Worm (Caenorhabditis elegans) whole organism, late embryonic: ENCODE measurements around the gene clec-26.

Experiments used
- ama-1 ChIP-seq: fragments of 150-350 bp; optimal IDR thresholded peaks from 2 replicates; lab custom pipeline; 2014
- ceh-14 ChIP-seq: sonication (generic microtip); optimal IDR thresholded peaks from 2 replicates; lab custom pipeline; 2016; ENCODE audit warnings: missing genotype, missing genetic modification characterization, missing compliant biosample characterization
- ceh-18 ChIP-seq: sonication (generic microtip); optimal IDR thresholded peaks from 2 replicates; lab custom pipeline; 2016; ENCODE audit warnings: missing genetic modification characterization, missing compliant biosample characterization
- ceh-22 ChIP-seq: sonication (generic microtip); optimal IDR thresholded peaks from 2 replicates; lab custom pipeline; 2017; ENCODE audit warnings: missing biosample characterization, missing genetic modification characterization
- ceh-24 ChIP-seq: sonication (generic microtip); optimal IDR thresholded peaks from 2 replicates; lab custom pipeline; 2016; ENCODE audit warnings: mild to moderate bottlenecking, missing genetic modification characterization, missing compliant biosample characterization
- ceh-30 ChIP-seq: fragments of 150-350 bp; optimal IDR thresholded peaks from 2 replicates; lab custom pipeline; 2014; ENCODE audit warnings: missing biosample characterization, missing genetic modification characterization
- ceh-31 ChIP-seq: sonication (generic microtip); optimal IDR thresholded peaks from 2 replicates; lab custom pipeline; 2016; ENCODE audit warnings: missing genetic modification characterization, missing compliant biosample characterization
- ceh-34 ChIP-seq: sonication (generic microtip); optimal IDR thresholded peaks from 2 replicates; lab custom pipeline; 2016; ENCODE audit warnings: mild to moderate bottlenecking, missing genetic modification characterization, missing compliant biosample characterization
- ceh-45 ChIP-seq: fragments of 200-800 bp; sonication (Bioruptor generic); IDR thresholded peaks from 2 replicates; pipeline ENCODE4 v1.3.6; 2022; ENCODE audit warnings: missing genetic modification reagents, missing genetic modification characterization, missing compliant biosample characterization
- ceh-6 ChIP-seq: fragments of 200-800 bp; sonication (Bioruptor generic); optimal IDR thresholded peaks from 2 replicates; lab custom pipeline; 2018; ENCODE audit warnings: mild to moderate bottlenecking, missing genetic modification characterization, missing compliant biosample characterization
- che-1 ChIP-seq: sonication (generic microtip); optimal IDR thresholded peaks from 2 replicates; lab custom pipeline; 2016; ENCODE audit warnings: mild to moderate bottlenecking, missing genetic modification characterization, missing compliant biosample characterization
- elt-2 ChIP-seq: sonication (generic microtip); optimal IDR thresholded peaks from 2 replicates; lab custom pipeline; 2016; ENCODE audit warnings: missing genetic modification reagents, missing genetic modification characterization, missing compliant biosample characterization
- ets-4 ChIP-seq: sonication (generic microtip); optimal IDR thresholded peaks from 2 replicates; lab custom pipeline; 2016; ENCODE audit warnings: missing genetic modification characterization, missing compliant biosample characterization
- eyg-1 ChIP-seq: sonication (generic microtip); optimal IDR thresholded peaks from 2 replicates; lab custom pipeline; 2016; ENCODE audit warnings: missing genotype, missing genetic modification characterization, missing compliant biosample characterization
- fkh-10 ChIP-seq: fragments of 150-350 bp; optimal IDR thresholded peaks from 2 replicates; lab custom pipeline; 2014; ENCODE audit warnings: missing biosample characterization, missing genetic modification reagents, missing genetic modification characterization
- fkh-6 ChIP-seq: sonication (generic microtip); optimal IDR thresholded peaks from 2 replicates; lab custom pipeline; 2016; ENCODE audit warnings: missing genetic modification characterization, missing compliant biosample characterization
- hlh-13 ChIP-seq: fragments of 200-800 bp; sonication (Bioruptor generic); optimal IDR thresholded peaks from 2 replicates; lab custom pipeline; 2018; ENCODE audit warnings: mild to moderate bottlenecking, missing genetic modification characterization, missing compliant biosample characterization
- hlh-30 ChIP-seq: sonication (generic microtip); optimal IDR thresholded peaks from 2 replicates; lab custom pipeline; 2017; ENCODE audit warnings: antibody characterized with exemption, missing genetic modification characterization, missing compliant biosample characterization; ENCODE audit not compliant: insufficient read depth
- hlh-6 ChIP-seq: sonication (generic microtip); optimal IDR thresholded peaks from 2 replicates; lab custom pipeline; 2016; ENCODE audit warnings: missing genotype, missing genetic modification characterization, missing compliant biosample characterization
- hlh-8 ChIP-seq: sonication (generic microtip); optimal IDR thresholded peaks from 2 replicates; lab custom pipeline; 2016; ENCODE audit warnings: missing genotype, missing genetic modification characterization, missing compliant biosample characterization
- madf-2 ChIP-seq: sonication (generic microtip); optimal IDR thresholded peaks from 2 replicates; lab custom pipeline; 2017; ENCODE audit warnings: missing genetic modification characterization, missing compliant biosample characterization
- nfya-1 ChIP-seq: sonication (generic microtip); optimal IDR thresholded peaks from 2 replicates; lab custom pipeline; 2017; ENCODE audit warnings: missing genetic modification characterization, mild to moderate bottlenecking, missing compliant biosample characterization, antibody characterized with exemption, moderate library complexity
- nhr-232 ChIP-seq: sonication (generic microtip); optimal IDR thresholded peaks from 2 replicates; lab custom pipeline; 2016; ENCODE audit warnings: missing genetic modification characterization, missing compliant biosample characterization
- odd-2 ChIP-seq: sonication (generic microtip); optimal IDR thresholded peaks from 2 replicates; lab custom pipeline; 2017; ENCODE audit warnings: antibody characterized with exemption, mild to moderate bottlenecking, missing genetic modification characterization, missing compliant biosample characterization
- pat-9 ChIP-seq: fragments of 200-800 bp; sonication (Bioruptor generic); optimal IDR thresholded peaks from 2 replicates; lab custom pipeline; 2018; ENCODE audit warnings: mild to moderate bottlenecking, missing genetic modification characterization, moderate library complexity, missing compliant biosample characterization
- pax-1 ChIP-seq: fragments of 150-350 bp; optimal IDR thresholded peaks from 2 replicates; lab custom pipeline; 2014; ENCODE audit warnings: missing biosample characterization, missing genetic modification characterization
- pha-2 ChIP-seq: sonication (generic microtip); optimal IDR thresholded peaks from 2 replicates; lab custom pipeline; 2017; ENCODE audit warnings: mild to moderate bottlenecking, missing genetic modification characterization, missing compliant biosample characterization
- pros-1 ChIP-seq: fragments of 150-350 bp; optimal IDR thresholded peaks from 2 replicates; lab custom pipeline; 2014; ENCODE audit warnings: missing biosample characterization, missing genetic modification reagents, missing genetic modification characterization
- ref-2 ChIP-seq: sonication (generic microtip); optimal IDR thresholded peaks from 2 replicates; lab custom pipeline; 2016; ENCODE audit warnings: missing genetic modification characterization, missing compliant biosample characterization
- rnt-1 ChIP-seq: sonication (generic microtip); optimal IDR thresholded peaks from 2 replicates; lab custom pipeline; 2016; ENCODE audit warnings: missing genetic modification characterization, missing compliant biosample characterization
- sox-2 ChIP-seq: fragments of 200-800 bp; sonication (Bioruptor generic); IDR thresholded peaks from 2 replicates; pipeline ENCODE4 v1.3.6; 2022; ENCODE audit warnings: missing genetic modification reagents, missing genetic modification characterization, missing compliant biosample characterization
- tbx-2 ChIP-seq: sonication (generic microtip); optimal IDR thresholded peaks from 2 replicates; lab custom pipeline; 2016; ENCODE audit warnings: missing genetic modification characterization, missing compliant biosample characterization
- tbx-7 ChIP-seq: sonication (generic microtip); optimal IDR thresholded peaks from 2 replicates; lab custom pipeline; 2016; ENCODE audit warnings: missing genotype, missing genetic modification characterization, missing compliant biosample characterization
- ttx-3 ChIP-seq: sonication (generic microtip); optimal IDR thresholded peaks from 2 replicates; lab custom pipeline; 2016; ENCODE audit warnings: missing genetic modification reagents, missing genetic modification characterization, missing compliant biosample characterization
- unc-3 ChIP-seq, 2 experiments: fragments of 200-800 bp in 1 of 2; sonication (Bioruptor generic) in 1 of 2; sonication (generic microtip) in 1 of 2; conservative IDR thresholded peaks in 1 of 2; optimal IDR thresholded peaks in 1 of 2; 2 replicates each; pipeline versions ENCODE4 v1.3.6 to Lab custom; 2016 to 2022; ENCODE audit warnings: missing compliant biosample characterization in 2 of 2, missing genetic modification characterization in 2 of 2, missing genetic modification reagents in 1 of 2
- unc-55 ChIP-seq: sonication (generic microtip); optimal IDR thresholded peaks from 2 replicates; lab custom pipeline; 2017; ENCODE audit warnings: missing biosample characterization, missing genetic modification reagents, missing genetic modification characterization
- unc-86 ChIP-seq: sonication (generic microtip); optimal IDR thresholded peaks from 2 replicates; lab custom pipeline; 2016; ENCODE audit warnings: missing genetic modification characterization, missing compliant biosample characterization

The clec-26 gene

ce11 chrV:16833672-16834071 is 14.7 kb upstream of the clec-26 start:
- TF ChIP-seq hlh-13 (GFP tag; lab: Kevin White, UChicago) (no peak), ceh-30 (tag; lab: Kevin White, UChicago) (no peak), pha-2 (tag; lab: Kevin White, UChicago) (no peak), ttx-3 (tag; lab: Kevin White, UChicago) (no peak), nfya-1 (tag; lab: Kevin White, UChicago) (no peak), nhr-232 (tag; lab: Kevin White, UChicago) (no peak), elt-2 (tag; lab: Kevin White, UChicago) (no peak), unc-86 (tag; lab: Kevin White, UChicago) (no peak)
- TF ChIP-seq, all 69 proteins: peak for 0

- TF ChIP-seq odd-2 (tag; lab: Kevin White, UChicago) (no peak), ceh-6 (no peak), madf-2 (tag; lab: Kevin White, UChicago) (no peak), tbx-2 (tag; lab: Kevin White, UChicago) (no peak), hlh-6 (tag; lab: Kevin White, UChicago) (no peak), hlh-8 (tag; lab: Kevin White, UChicago) (no peak), rnt-1 (tag; lab: Kevin White, UChicago) (no peak), fkh-6 (tag; lab: Kevin White, UChicago) (no peak), pros-1 (tag; lab: Kevin White, UChicago) (no peak), nfya-1 (tag; lab: Kevin White, UChicago) (no peak), elt-2 (tag; lab: Kevin White, UChicago) (no peak), eyg-1 (tag; lab: Kevin White, UChicago) (no peak), ceh-30 (tag; lab: Kevin White, UChicago) (no peak), fkh-10 (GFP tag; lab: Kevin White, UChicago) (no peak), hlh-30 (tag; lab: Kevin White, UChicago) (no peak), ceh-34 (no peak), sox-2 (GFP tag; lab: Robert Waterston, UW) (no peak), unc-3 (GFP tag; conservative IDR thresholded peaks at IDR 0.05; lab: Robert Waterston, UW) (no peak), unc-3 (tag; optimal IDR thresholded peaks at IDR 0.05; lab: Kevin White, UChicago) (no peak), ceh-45 (GFP tag; lab: Robert Waterston, UW) (no peak), che-1 (tag; lab: Kevin White, UChicago) (no peak)
- TF ChIP-seq, all 69 proteins: peak for 0
Observed at ce11 chrV:16834989-16835388, 13.4 kb upstream of the clec-26 start, which contains the start of gene tni-3. TSS of gene tni-3 (minus strand) at chrV:16835128.

ce11 chrV:16836100-16836499 is 12.3 kb upstream of the clec-26 start:
- TF ChIP-seq ceh-31 (tag; lab: Kevin White, UChicago), result no peak
- peak; percentile 56 for TF ChIP-seq ceh-34
- TF ChIP-seq ceh-18 (tag; lab: Kevin White, UChicago), result peak; percentile 7

ce11 chrV:16838435-16838834 is 10.0 kb upstream of the clec-26 start:
- TF ChIP-seq fkh-10 (GFP tag; lab: Kevin White, UChicago) (no peak), ets-4 (tag; lab: Kevin White, UChicago) (no peak), pat-9 (tag; lab: Kevin White, UChicago) (no peak), pax-1 (no peak), ceh-14 (tag; lab: Kevin White, UChicago) (no peak), sox-2 (GFP tag; lab: Robert Waterston, UW) (no peak), pros-1 (tag; lab: Kevin White, UChicago) (no peak), unc-55 (no peak), ceh-24 (tag; lab: Kevin White, UChicago) (no peak), ama-1 (lab: Kevin White, UChicago) (no peak), ref-2 (tag; lab: Kevin White, UChicago) (no peak), hlh-13 (GFP tag; lab: Kevin White, UChicago) (no peak), tbx-7 (tag; lab: Kevin White, UChicago) (no peak), ceh-22 (no peak)
